Worm (Caenorhabditis elegans) whole organism, late embryonic: Measurements from ENCODE around the gene K06A4.6.

ENCODE experiments used
- ama-1 ChIP-seq: fragments of 150-350 bp; optimal IDR thresholded peaks from 2 replicates; lab custom pipeline; 2014
- ceh-48 ChIP-seq: sonication (generic microtip); optimal IDR thresholded peaks from 2 replicates; lab custom pipeline; 2016; ENCODE audit warnings: missing genetic modification characterization, inconsistent platforms, missing compliant biosample characterization
- nhr-11 ChIP-seq: fragments of 150-350 bp; optimal IDR thresholded peaks from 2 replicates; lab custom pipeline; 2014; ENCODE audit warnings: missing biosample characterization, missing genetic modification characterization
- pat-9 ChIP-seq: fragments of 200-800 bp; sonication (Bioruptor generic); optimal IDR thresholded peaks from 2 replicates; lab custom pipeline; 2018; ENCODE audit warnings: mild to moderate bottlenecking, missing genetic modification characterization, moderate library complexity, missing compliant biosample characterization
- pha-4 ChIP-seq: fragments of 150-350 bp; optimal IDR thresholded peaks from 2 replicates; lab custom pipeline; 2018; ENCODE audit warnings: missing biosample characterization, missing genetic modification reagents, missing genetic modification characterization
- tbx-2 ChIP-seq: sonication (generic microtip); optimal IDR thresholded peaks from 2 replicates; lab custom pipeline; 2016; ENCODE audit warnings: missing genetic modification characterization, missing compliant biosample characterization
- tbx-7 ChIP-seq: sonication (generic microtip); optimal IDR thresholded peaks from 2 replicates; lab custom pipeline; 2016; ENCODE audit warnings: missing genotype, missing genetic modification characterization, missing compliant biosample characterization
- unc-86 ChIP-seq: sonication (generic microtip); optimal IDR thresholded peaks from 2 replicates; lab custom pipeline; 2016; ENCODE audit warnings: missing genetic modification characterization, missing compliant biosample characterization

- TF ChIP-seq pat-9 (tag; lab: Kevin White, UChicago) (no peak), ceh-48 (tag; lab: Kevin White, UChicago) (no peak), unc-86 (no peak), ama-1 (no peak), tbx-2 (tag; lab: Kevin White, UChicago) (no peak), pha-4 (tag; lab: Kevin White, UChicago) (no peak), tbx-7 (tag; lab: Kevin White, UChicago) (no peak), nhr-11 (tag; lab: Kevin White, UChicago) (no peak)
Observed at ce11 chrV:9516280-9516679, 35.8 kb upstream of the K06A4.6 start.
